Fruit fly (Drosophila melanogaster) whole organism, prepupa: ENCODE data around the gene gskt.

Experiments used
- Blimp-1 ChIP-seq: fragments of 200-800 bp; sonication (Bioruptor generic); optimal IDR thresholded peaks from 3 replicates; lab custom pipeline; 2017; ENCODE audit warnings: missing biosample characterization, missing genetic modification characterization, mild to moderate bottlenecking, moderate library complexity, missing genetic modification reagents
- CG11294 ChIP-seq: fragments of 200-800 bp; sonication (Bioruptor generic); IDR thresholded peaks from 2 replicates; pipeline ENCODE4 v1.3.6; 2022; ENCODE audit warnings: missing biosample characterization, missing genetic modification characterization
- CG6854 ChIP-seq: fragments of 200-800 bp; sonication (Bioruptor generic); optimal IDR thresholded peaks from 2 replicates; lab custom pipeline; 2017; ENCODE audit warnings: missing biosample characterization, mild to moderate bottlenecking, missing genetic modification characterization
- CG8632 ChIP-seq: fragments of 200-800 bp; sonication (Bioruptor generic); optimal IDR thresholded peaks from 3 replicates; lab custom pipeline; 2016; ENCODE audit warnings: missing biosample characterization, missing genetic modification characterization
- CG9139 ChIP-seq: fragments of 200-800 bp; sonication (Bioruptor generic); optimal IDR thresholded peaks from 3 replicates; lab custom pipeline; 2017; ENCODE audit warnings: missing biosample characterization, mild to moderate bottlenecking, missing genetic modification characterization
- Gug ChIP-seq: fragments of 200-800 bp; sonication (Bioruptor generic); IDR thresholded peaks from 2 replicates; pipeline ENCODE4 v1.3.6; 2022; ENCODE audit warnings: missing biosample characterization, missing genetic modification characterization
- Hr39 ChIP-seq: fragments of 200-800 bp; sonication (Bioruptor generic); optimal IDR thresholded peaks from 2 replicates; lab custom pipeline; 2016; ENCODE audit warnings: missing biosample characterization, missing genetic modification characterization
- Hr4 ChIP-seq: fragments of 200-800 bp; sonication (Bioruptor generic); optimal IDR thresholded peaks from 3 replicates; lab custom pipeline; 2016; ENCODE audit warnings: missing biosample characterization, missing genetic modification characterization
- Lpt ChIP-seq: fragments of 200-800 bp; sonication (Bioruptor generic); optimal IDR thresholded peaks from 3 replicates; lab custom pipeline; 2016; ENCODE audit warnings: missing biosample characterization, missing genetic modification characterization
- OdsH ChIP-seq: fragments of 200-800 bp; sonication (Bioruptor generic); optimal IDR thresholded peaks from 3 replicates; lab custom pipeline; 2016; ENCODE audit warnings: missing biosample characterization, missing genetic modification characterization
- Sox14 ChIP-seq: fragments of 200-800 bp; sonication (Bioruptor generic); optimal IDR thresholded peaks from 3 replicates; lab custom pipeline; 2016; ENCODE audit warnings: missing biosample characterization, missing genetic modification characterization
- eg ChIP-seq: fragments of 200-800 bp; sonication (Bioruptor generic); IDR thresholded peaks from 3 replicates; pipeline ENCODE4 v1.3.6; 2022; ENCODE audit warnings: missing biosample characterization, missing genetic modification characterization
- pdm3 ChIP-seq: fragments of 200-800 bp; sonication (Bioruptor generic); optimal IDR thresholded peaks from 3 replicates; lab custom pipeline; 2016; ENCODE audit warnings: missing biosample characterization, missing genetic modification characterization
- vri ChIP-seq: fragments of 200-800 bp; sonication (Bioruptor generic); optimal IDR thresholded peaks from 3 replicates; lab custom pipeline; 2016; ENCODE audit warnings: missing biosample characterization, mild to moderate bottlenecking, missing genetic modification characterization

- no peak for TF ChIP-seq Blimp-1 (GFP tag; lab: Kevin White, UChicago)
- TF ChIP-seq Hr39 (GFP tag; lab: Kevin White, UChicago) = no peak
- peak; percentile 24 for TF ChIP-seq CG8632 (GFP tag; lab: Kevin White, UChicago)
- no peak for TF ChIP-seq Gug
- no peak for TF ChIP-seq Lpt (GFP tag; lab: Kevin White, UChicago)
- TF ChIP-seq CG11294 (GFP tag; lab: Robert Waterston, UW) = no peak
- peak; percentile 5 for TF ChIP-seq pdm3 (GFP tag; lab: Kevin White, UChicago)
- peak; percentile 14 for TF ChIP-seq Hr4 (GFP tag; lab: Kevin White, UChicago)
- TF ChIP-seq eg = no peak; the same call in 2 of the 3 replicates
- TF ChIP-seq CG6854 (GFP tag; lab: Kevin White, UChicago) = no peak
- TF ChIP-seq OdsH (GFP tag; lab: Kevin White, UChicago) = peak; percentile 14
- peak; percentile 4 for TF ChIP-seq vri (GFP tag; lab: Kevin White, UChicago)
- no peak for TF ChIP-seq CG9139 (GFP tag; lab: Kevin White, UChicago)
- TF ChIP-seq Sox14 = no peak
Measured at dm6 chr3R:31342574-31342973, 29.7 kb upstream of the gskt start.
